Worm (Caenorhabditis elegans) whole organism, L4 larva: Measurements from ENCODE around the gene ttr-48.

Experiments used
- D1046.2 ChIP-seq: fragments of 200-800 bp; sonication (Bioruptor generic); IDR thresholded peaks from 2 replicates; pipeline ENCODE4 v1.3.6; 2022; ENCODE audit warnings: missing genetic modification characterization, missing compliant biosample characterization
- F26F4.8 ChIP-seq: fragments of 200-800 bp; sonication (Bioruptor generic); conservative IDR thresholded peaks from 2 replicates; pipeline ENCODE4 v1.3.6; 2022; ENCODE audit warnings: missing genetic modification characterization, missing compliant biosample characterization
- F49E8.2 ChIP-seq: sonication (generic microtip); optimal IDR thresholded peaks from 2 replicates; lab custom pipeline; 2016; ENCODE audit warnings: missing compliant biosample characterization, mild to moderate bottlenecking, missing genetic modification characterization, borderline replicate concordance
- Y48G9A.11 ChIP-seq: fragments of 200-800 bp; sonication (Bioruptor generic); IDR thresholded peaks from 2 replicates; pipeline ENCODE4 v1.3.6; 2022; ENCODE audit warnings: missing genetic modification reagents, missing genetic modification characterization, missing compliant biosample characterization
- ZK546.5 ChIP-seq, 2 experiments: sonication (generic microtip); optimal IDR thresholded peaks; 2 replicates each; lab custom pipeline; 2017; ENCODE audit warnings: missing biosample characterization in 2 of 2, missing genetic modification characterization in 2 of 2
- ama-1 ChIP-seq: fragments of 150-350 bp; optimal IDR thresholded peaks from 2 replicates; lab custom pipeline; 2014; ENCODE audit warnings: inconsistent platforms, mixed read lengths
- ceh-32 ChIP-seq: sonication (generic microtip); optimal IDR thresholded peaks from 2 replicates; lab custom pipeline; 2016; ENCODE audit warnings: mild to moderate bottlenecking, missing genetic modification characterization, missing compliant biosample characterization; ENCODE audit not compliant: poor library complexity
- cey-2 ChIP-seq: sonication (generic microtip); optimal IDR thresholded peaks from 3 replicates; lab custom pipeline; 2017; ENCODE audit warnings: missing genetic modification characterization, mild to moderate bottlenecking, missing compliant biosample characterization, antibody characterized with exemption, borderline replicate concordance; ENCODE audit not compliant: insufficient read depth
- daf-12 ChIP-seq: fragments of 150-350 bp; optimal IDR thresholded peaks from 2 replicates; lab custom pipeline; 2014; ENCODE audit warnings: missing biosample characterization, missing genetic modification reagents, missing genetic modification characterization
- daf-16 ChIP-seq, 3 experiments: sonication (generic microtip); optimal IDR thresholded peaks; 2 replicates each; lab custom pipeline; 2016 to 2017; ENCODE audit warnings: missing genetic modification characterization in 3 of 3, missing genetic modification reagents in 3 of 3, mild to moderate bottlenecking in 2 of 3, missing compliant biosample characterization in 2 of 3, missing biosample characterization in 1 of 3, moderate library complexity in 1 of 3
- daf-19 ChIP-seq: fragments of 200-800 bp; sonication (Bioruptor generic); conservative IDR thresholded peaks from 2 replicates; pipeline ENCODE4 v1.3.6; 2022; ENCODE audit warnings: missing genetic modification characterization, missing compliant biosample characterization
- daf-8 ChIP-seq: fragments of 200-800 bp; sonication (Bioruptor generic); IDR thresholded peaks from 2 replicates; pipeline ENCODE4 v1.3.6; 2022; ENCODE audit warnings: missing genetic modification characterization, missing compliant biosample characterization
- dpl-1 ChIP-seq: fragments of 150-350 bp; optimal IDR thresholded peaks from 2 replicates; lab custom pipeline; 2014; ENCODE audit warnings: missing biosample characterization, missing genetic modification reagents, missing genetic modification characterization
- dve-1 ChIP-seq: sonication (generic microtip); optimal IDR thresholded peaks from 2 replicates; lab custom pipeline; 2017; ENCODE audit warnings: antibody characterized with exemption, mild to moderate bottlenecking, missing genetic modification characterization, missing compliant biosample characterization; ENCODE audit not compliant: insufficient read depth
- egl-27 ChIP-seq: sonication (generic microtip); optimal IDR thresholded peaks from 3 replicates; lab custom pipeline; 2017; ENCODE audit warnings: missing biosample characterization, missing genetic modification reagents, missing genetic modification characterization
- egl-43 ChIP-seq: fragments of 200-800 bp; sonication (Bioruptor generic); IDR thresholded peaks from 2 replicates; pipeline ENCODE4 v1.3.6; 2022; ENCODE audit warnings: missing genetic modification reagents, missing genetic modification characterization, missing compliant biosample characterization
- fos-1 ChIP-seq: fragments of 150-350 bp; optimal IDR thresholded peaks from 2 replicates; lab custom pipeline; 2014; ENCODE audit warnings: missing biosample characterization, missing genetic modification characterization
- gei-8 ChIP-seq: fragments of 200-800 bp; sonication (Bioruptor generic); optimal IDR thresholded peaks from 2 replicates; lab custom pipeline; 2018; ENCODE audit warnings: mild to moderate bottlenecking, missing genetic modification characterization, missing compliant biosample characterization
- hif-1 ChIP-seq, 2 experiments: sonication (generic microtip); optimal IDR thresholded peaks; 2 replicates each; lab custom pipeline; 2016 to 2017; ENCODE audit warnings: missing compliant biosample characterization in 2 of 2, missing genetic modification characterization in 2 of 2, missing genetic modification reagents in 2 of 2, missing genotype in 2 of 2, mild to moderate bottlenecking in 1 of 2
- jun-1 ChIP-seq: fragments of 150-350 bp; optimal IDR thresholded peaks from 2 replicates; lab custom pipeline; 2014; ENCODE audit warnings: missing biosample characterization, missing genetic modification reagents, missing genetic modification characterization
- lim-7 ChIP-seq: fragments of 200-800 bp; sonication (Bioruptor generic); IDR thresholded peaks from 2 replicates; pipeline ENCODE4 v1.3.6; 2022; ENCODE audit warnings: missing genetic modification characterization, missing compliant biosample characterization
- lin-1 ChIP-seq: fragments of 200-800 bp; sonication (Bioruptor generic); IDR thresholded peaks from 2 replicates; pipeline ENCODE4 v1.3.6; 2022; ENCODE audit warnings: missing genetic modification reagents, missing genetic modification characterization, missing compliant biosample characterization
- lin-13 ChIP-seq: fragments of 150-350 bp; optimal IDR thresholded peaks from 2 replicates; lab custom pipeline; 2014; ENCODE audit warnings: missing biosample characterization, missing genetic modification reagents, missing genetic modification characterization
- lin-15B ChIP-seq: fragments of 150-350 bp; sonication (generic microtip); optimal IDR thresholded peaks from 3 replicates; lab custom pipeline; 2014; ENCODE audit warnings: missing biosample characterization, missing genetic modification characterization
- lin-38 ChIP-seq: fragments of 200-800 bp; sonication (Bioruptor generic); IDR thresholded peaks from 2 replicates; pipeline ENCODE4 v1.3.6; 2022; ENCODE audit warnings: missing genetic modification reagents, missing genetic modification characterization, missing compliant biosample characterization
- lin-39 ChIP-seq: fragments of 150-350 bp; optimal IDR thresholded peaks from 2 replicates; lab custom pipeline; 2014; ENCODE audit warnings: missing biosample characterization, missing genetic modification reagents, missing genetic modification characterization
- mdl-1 ChIP-seq, 2 experiments: fragments of 150-350 bp in 1 of 2; sonication (generic microtip) in 1 of 2; optimal IDR thresholded peaks; 2 replicates each; lab custom pipeline; 2014 to 2017; ENCODE audit warnings: missing biosample characterization in 2 of 2, missing genetic modification characterization in 2 of 2
- mes-2 ChIP-seq: sonication (generic microtip); optimal IDR thresholded peaks from 2 replicates; lab custom pipeline; 2016; ENCODE audit warnings: missing genotype, mild to moderate bottlenecking, missing genetic modification characterization, missing compliant biosample characterization; ENCODE audit not compliant: poor library complexity, severe bottlenecking
- mxl-3 ChIP-seq: fragments of 200-800 bp; sonication (Bioruptor generic); optimal IDR thresholded peaks from 2 replicates; lab custom pipeline; 2018; ENCODE audit warnings: mild to moderate bottlenecking, missing genetic modification characterization, missing compliant biosample characterization
- nhr-10 ChIP-seq: fragments of 150-350 bp; optimal IDR thresholded peaks from 2 replicates; lab custom pipeline; 2014; ENCODE audit warnings: missing biosample characterization, missing genetic modification characterization
- nhr-237 ChIP-seq: sonication (generic microtip); optimal IDR thresholded peaks from 2 replicates; lab custom pipeline; 2017; ENCODE audit warnings: missing biosample characterization, missing genetic modification characterization
- nhr-25 ChIP-seq: sonication (generic microtip); optimal IDR thresholded peaks from 2 replicates; lab custom pipeline; 2017; ENCODE audit warnings: missing genetic modification characterization, mild to moderate bottlenecking, missing compliant biosample characterization, antibody characterized with exemption, moderate library complexity, borderline replicate concordance; ENCODE audit not compliant: insufficient read depth
- nhr-28 ChIP-seq: fragments of 150-350 bp; optimal IDR thresholded peaks from 2 replicates; lab custom pipeline; 2014; ENCODE audit warnings: missing biosample characterization, missing genetic modification characterization
- nhr-48 ChIP-seq: sonication (generic microtip); optimal IDR thresholded peaks from 2 replicates; lab custom pipeline; 2016; ENCODE audit warnings: mild to moderate bottlenecking, missing genetic modification characterization, missing compliant biosample characterization
- nhr-6 ChIP-seq: fragments of 150-350 bp; optimal IDR thresholded peaks from 2 replicates; lab custom pipeline; 2014; ENCODE audit warnings: missing biosample characterization, missing genetic modification characterization
- nhr-76 ChIP-seq: fragments of 150-350 bp; optimal IDR thresholded peaks from 2 replicates; lab custom pipeline; 2014; ENCODE audit warnings: missing biosample characterization, missing genetic modification characterization
- nhr-77 ChIP-seq: fragments of 150-350 bp; optimal IDR thresholded peaks from 2 replicates; lab custom pipeline; 2014; ENCODE audit warnings: missing biosample characterization, missing genetic modification characterization
- pqm-1 ChIP-seq: sonication (generic microtip); optimal IDR thresholded peaks from 2 replicates; lab custom pipeline; 2017; ENCODE audit warnings: missing biosample characterization, missing genetic modification characterization
- rbr-2 ChIP-seq: sonication (generic microtip); optimal IDR thresholded peaks from 2 replicates; lab custom pipeline; 2016; ENCODE audit warnings: missing genotype, missing genetic modification characterization, missing compliant biosample characterization
- saeg-2 ChIP-seq: fragments of 200-800 bp; sonication (Bioruptor generic); IDR thresholded peaks from 2 replicates; pipeline ENCODE4 v1.3.6; 2022; ENCODE audit warnings: missing genetic modification reagents, missing genetic modification characterization, missing compliant biosample characterization
- sdz-12 ChIP-seq: fragments of 200-800 bp; sonication (Bioruptor generic); optimal IDR thresholded peaks from 2 replicates; lab custom pipeline; 2018; ENCODE audit warnings: mild to moderate bottlenecking, missing genetic modification characterization, missing compliant biosample characterization
- snpc-4 ChIP-seq: fragments of 150-350 bp; optimal IDR thresholded peaks from 2 replicates; lab custom pipeline; 2014; ENCODE audit warnings: missing biosample characterization, missing genetic modification characterization
- spr-1 ChIP-seq: sonication (generic microtip); optimal IDR thresholded peaks from 2 replicates; lab custom pipeline; 2016; ENCODE audit warnings: mild to moderate bottlenecking, missing genetic modification characterization, missing compliant biosample characterization
- spr-3 ChIP-seq: fragments of 200-800 bp; sonication (Bioruptor generic); optimal IDR thresholded peaks from 2 replicates; lab custom pipeline; 2018; ENCODE audit warnings: mild to moderate bottlenecking, missing genetic modification characterization, missing compliant biosample characterization
- tag-97 ChIP-seq: fragments of 200-800 bp; sonication (Bioruptor generic); IDR thresholded peaks from 2 replicates; pipeline ENCODE4 v1.3.6; 2022; ENCODE audit warnings: missing genetic modification characterization, missing compliant biosample characterization
- tra-1 ChIP-seq: fragments of 200-800 bp; sonication (Bioruptor generic); IDR thresholded peaks from 2 replicates; pipeline ENCODE4 v1.3.6; 2022; ENCODE audit warnings: missing genetic modification reagents, missing genetic modification characterization, missing compliant biosample characterization
- vab-7 ChIP-seq: fragments of 200-800 bp; sonication (Bioruptor generic); IDR thresholded peaks from 2 replicates; pipeline ENCODE4 v1.3.6; 2022; ENCODE audit warnings: missing genetic modification reagents, missing genetic modification characterization, missing compliant biosample characterization
- zag-1 ChIP-seq: fragments of 150-350 bp; optimal IDR thresholded peaks from 2 replicates; lab custom pipeline; 2014; ENCODE audit warnings: missing biosample characterization, missing genetic modification characterization
- zip-2 ChIP-seq: fragments of 150-350 bp; optimal IDR thresholded peaks from 2 replicates; lab custom pipeline; 2014; ENCODE audit warnings: missing biosample characterization, missing genetic modification characterization

Gene ttr-48

DNA sequence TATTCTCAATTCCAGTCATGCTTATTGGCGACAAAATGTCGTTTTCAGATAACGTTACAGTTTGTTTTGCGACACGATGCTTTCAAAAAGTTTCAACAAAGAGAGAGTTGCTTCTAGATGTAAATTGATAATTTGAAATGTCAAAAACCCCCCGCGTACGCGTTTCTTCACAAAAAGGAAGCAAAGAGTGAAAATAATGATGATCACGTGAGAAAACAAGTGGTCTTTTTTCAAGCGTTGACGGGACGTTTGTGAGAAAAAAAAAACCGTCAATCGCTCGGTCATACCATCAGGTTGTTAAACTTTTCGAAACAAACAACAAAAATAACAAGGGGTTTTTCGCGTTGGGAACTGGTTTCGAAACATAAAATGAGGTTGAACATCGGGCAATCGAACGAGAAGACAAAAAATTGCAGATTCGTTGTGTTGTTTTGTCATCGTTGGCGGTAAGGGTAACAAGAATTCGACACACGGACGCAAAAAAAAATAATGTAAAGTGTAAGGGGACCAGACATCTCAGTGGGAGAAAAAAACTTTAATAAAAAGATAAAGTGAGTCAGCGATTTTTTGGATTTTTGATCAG, 10.1 kb downstream of the ttr-48 start:
- TF ChIP-seq hif-1 (tag; optimal IDR thresholded peaks at IDR 0.05; lab: Kevin White, UChicago) (peak in 1 of 2 experiments; percentile 67), dpl-1 (GFP tag; lab: Kevin White, UChicago) (peak; percentile 24), lin-1 (GFP tag; lab: Robert Waterston, UW) (peak; percentile 84), nhr-76 (tag; lab: Kevin White, UChicago) (no peak), ceh-32 (no peak), dve-1 (tag; lab: Kevin White, UChicago) (peak; percentile 96), zag-1 (tag; lab: Kevin White, UChicago) (no peak), nhr-28 (peak; percentile 71), daf-12 (no peak), saeg-2 (GFP tag; lab: Robert Waterston, UW) (peak; percentile 33; the same call in 1 of the 2 replicates), snpc-4 (tag; lab: Kevin White, UChicago) (no peak), daf-16 (GFP tag; optimal IDR thresholded peaks at IDR 0.05; lab: Kevin White, UChicago) (peak in 1 of 2 experiments; percentile 68), daf-16 (tag; optimal IDR thresholded peaks at IDR 0.05; lab: Kevin White, UChicago) (peak; percentile 98), mes-2 (no peak), mdl-1 (tag; optimal IDR thresholded peaks at IDR 0.05; lab: Kevin White, UChicago) (peak in 1 of 2 experiments; percentile 62), spr-1 (tag; lab: Kevin White, UChicago) (no peak), nhr-6 (tag; lab: Kevin White, UChicago) (peak; percentile 14), mxl-3 (GFP tag; lab: Kevin White, UChicago) (peak; percentile 2), ZK546.5 (tag; optimal IDR thresholded peaks at IDR 0.05; lab: Kevin White, UChicago) (no peak), tra-1 (peak; percentile 97), gei-8 (GFP tag; lab: Kevin White, UChicago) (peak; percentile 36), ama-1 (lab: Kevin White, UChicago) (no peak), zip-2 (no peak), D1046.2 (no peak), vab-7 (no peak), lin-15B (tag; lab: Kevin White, UChicago) (no peak), cey-2 (tag; lab: Kevin White, UChicago) (peak; percentile 17), Y48G9A.11 (GFP tag; lab: Robert Waterston, UW) (no peak), egl-27 (tag; lab: Kevin White, UChicago) (no peak), spr-3 (GFP tag; lab: Kevin White, UChicago) (no peak), lin-13 (peak; percentile 21), fos-1 (tag; lab: Kevin White, UChicago) (no peak), egl-43 (GFP tag; lab: Robert Waterston, UW) (no peak), F26F4.8 (GFP tag; lab: Robert Waterston, UW) (no peak), daf-19 (GFP tag; lab: Robert Waterston, UW) (no peak), nhr-25 (tag; lab: Kevin White, UChicago) (no peak), rbr-2 (tag; lab: Kevin White, UChicago) (no peak), pqm-1 (peak; percentile 73), jun-1 (tag; lab: Kevin White, UChicago) (peak; percentile 5), tag-97 (GFP tag; lab: Robert Waterston, UW) (no peak), lin-39 (tag; lab: Kevin White, UChicago) (no peak), F49E8.2 (tag; lab: Kevin White, UChicago) (no peak), nhr-10 (no peak), daf-8 (no peak), lin-38 (GFP tag; lab: Robert Waterston, UW) (no peak), lim-7 (GFP tag; lab: Robert Waterston, UW) (no peak), nhr-77 (tag; lab: Kevin White, UChicago) (peak; percentile 75), sdz-12 (no peak), nhr-237 (tag; lab: Kevin White, UChicago) (no peak), nhr-48 (tag; lab: Kevin White, UChicago) (peak; percentile 57)
